Fruit fly (Drosophila melanogaster): ENCODE results near the gene KrT95D.

The KrT95D gene

DNA sequence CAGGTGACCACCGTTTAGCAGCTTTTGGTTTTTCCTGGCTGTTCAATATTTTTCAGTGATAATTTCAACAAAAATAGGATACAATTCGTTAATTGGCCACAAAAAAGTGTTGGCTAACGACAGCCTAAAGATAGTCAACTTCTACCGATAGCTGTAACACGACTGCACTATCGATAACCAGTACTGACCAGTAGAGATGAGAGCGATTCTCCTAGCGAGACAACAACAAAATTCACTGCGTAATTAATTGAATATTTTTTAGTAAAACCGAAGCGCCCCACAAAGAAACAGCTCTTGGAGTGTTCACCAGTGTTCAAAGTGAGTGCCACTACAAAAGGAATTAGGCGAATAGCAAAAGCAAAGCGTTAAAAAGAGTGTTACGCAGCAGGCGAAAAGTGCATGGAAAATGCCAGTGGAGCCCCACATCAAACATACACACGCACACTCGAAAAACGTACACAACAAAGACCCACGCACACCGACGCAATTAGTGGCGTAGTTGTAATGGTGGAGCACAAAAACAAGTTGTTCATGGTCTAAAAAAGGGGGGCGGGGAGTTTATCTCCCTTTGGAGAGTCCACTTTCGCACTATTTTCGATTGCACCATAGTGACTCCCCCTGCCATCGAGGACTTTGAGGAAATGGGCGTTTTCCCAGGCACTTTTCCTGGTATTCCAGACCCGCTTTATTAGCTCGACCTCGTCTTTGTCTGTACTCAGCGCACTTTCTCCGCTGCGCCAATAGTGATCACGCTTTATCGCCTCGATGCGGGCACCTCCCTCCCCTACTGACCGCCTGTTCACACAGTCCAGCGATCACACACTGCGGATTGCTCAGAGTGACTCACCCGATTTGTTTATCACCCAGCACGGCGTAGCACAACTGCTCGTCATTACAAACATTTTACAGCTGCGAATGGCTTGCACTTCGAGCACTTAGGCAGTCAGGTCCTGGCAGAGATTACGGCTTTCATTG, 38.5 kb downstream of the KrT95D start, which contains the start of the genes Epp and Rab7 (continued):
- TF ChIP-seq CG32006 (GFP tag; optimal IDR thresholded peaks at IDR 0.05) (no peak), cyc (GFP tag; optimal IDR thresholded peaks at IDR 0.05) (peak; percentile 40), dsx (GFP tag; optimal IDR thresholded peaks at IDR 0.05; ENCODE audit: poor library complexity, severe bottlenecking) (peak; percentile 19), CG1621 (tag; optimal IDR thresholded peaks at IDR 0.05) (peak; percentile 11), salr (GFP tag; optimal IDR thresholded peaks at IDR 0.05) (peak in 1 of 2 experiments; percentile 32), Gug (GFP tag; IDR thresholded peaks at IDR 0.05) (0 out of 2 replicates have a peak, but pooled peaks have one; percentile 8), CG6792 (GFP tag; optimal IDR thresholded peaks at IDR 0.05) (no peak), CG9139 (GFP tag; optimal IDR thresholded peaks at IDR 0.05) (peak; percentile 59), spab (GFP tag; optimal IDR thresholded peaks at IDR 0.05) (peak; percentile 25), Hr39 (GFP tag; optimal IDR thresholded peaks at IDR 0.05) (peak; percentile 49), Ets96B (tag; optimal IDR thresholded peaks at IDR 0.05) (peak; percentile 16), CG11762 (GFP tag; optimal IDR thresholded peaks at IDR 0.05; ENCODE audit: insufficient read depth) (no peak), CG3032 (tag; optimal IDR thresholded peaks at IDR 0.05) (peak; percentile 14), CG8119 (GFP tag; IDR thresholded peaks at IDR 0.05) (peak; percentile 47; the same call in 1 of the 3 replicates), CG6854 (GFP tag; optimal IDR thresholded peaks at IDR 0.05) (no peak), lz (GFP tag; optimal IDR thresholded peaks at IDR 0.05) (peak; percentile 61), Hr38 (GFP tag; optimal IDR thresholded peaks at IDR 0.05) (no peak), CG31627 (GFP tag; optimal IDR thresholded peaks at IDR 0.05) (peak; percentile 54), CG11294 (GFP tag; IDR thresholded peaks at IDR 0.05) (no peak), CG10631 (GFP tag; optimal IDR thresholded peaks at IDR 0.05) (no peak), CG4318 (GFP tag; optimal IDR thresholded peaks at IDR 0.05) (no peak), Sox102F (GFP tag; optimal IDR thresholded peaks at IDR 0.05) (no peak), CG15336 (GFP tag; IDR thresholded peaks at IDR 0.05) (peak; percentile 39; the same call in 1 of the 2 replicates), Ets21C (GFP tag; optimal IDR thresholded peaks at IDR 0.05) (peak; percentile 51), CG8319 (GFP tag; optimal IDR thresholded peaks at IDR 0.05) (no peak), Blimp-1 (GFP tag; optimal IDR thresholded peaks at IDR 0.05) (peak; percentile 77), CG34406 (GFP tag; optimal IDR thresholded peaks at IDR 0.05) (no peak), svp (GFP tag) (peak; percentile 83)

DNA sequence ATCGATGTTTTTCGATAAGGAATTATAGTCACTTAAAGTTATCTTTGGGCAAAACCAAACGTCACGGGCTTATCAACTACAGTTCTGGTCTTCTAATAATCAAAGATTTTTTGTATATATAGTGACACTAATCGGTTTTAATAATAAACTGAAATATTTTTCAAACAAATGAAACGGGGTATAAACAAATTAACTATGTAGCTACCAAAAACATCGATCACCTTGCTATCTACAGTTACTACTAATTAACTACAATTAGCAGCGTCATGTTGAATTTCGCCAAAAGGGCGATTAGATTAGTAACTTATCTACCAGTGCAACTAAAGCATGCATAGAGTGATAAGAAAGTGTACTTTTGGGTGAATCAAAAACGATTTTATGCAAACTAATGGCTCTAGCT, 40.3 kb downstream of the KrT95D start:
- no peak for TF ChIP-seq CG3919 (GFP tag; optimal IDR thresholded peaks at IDR 0.05)
- TF ChIP-seq CG6808 (GFP tag; optimal IDR thresholded peaks at IDR 0.05): no peak
- TF ChIP-seq eg (GFP tag; IDR thresholded peaks at IDR 0.05): no peak
- TF ChIP-seq CG6276 (GFP tag; optimal IDR thresholded peaks at IDR 0.05): no peak
- TF ChIP-seq CG31627 (GFP tag; optimal IDR thresholded peaks at IDR 0.05): no peak
- TF ChIP-seq vri (GFP tag; optimal IDR thresholded peaks at IDR 0.05): no peak
- no peak for TF ChIP-seq Lpt (GFP tag; optimal IDR thresholded peaks at IDR 0.05)
- TF ChIP-seq Sox102F (GFP tag; optimal IDR thresholded peaks at IDR 0.05): no peak
- TF ChIP-seq fkh (GFP tag; optimal IDR thresholded peaks at IDR 0.05): no peak
- TF ChIP-seq ss (GFP tag; optimal IDR thresholded peaks at IDR 0.05): no peak
- no peak for TF ChIP-seq CG7368 (GFP tag; optimal IDR thresholded peaks at IDR 0.05)
- no peak for TF ChIP-seq CG8319 (GFP tag; optimal IDR thresholded peaks at IDR 0.05)
- no peak for TF ChIP-seq CG10669 (GFP tag; optimal IDR thresholded peaks at IDR 0.05)

All from whole organism, prepupa.